Fruit fly (Drosophila melanogaster): Measurements from ENCODE around the gene CG12795.

The CG12795 gene

dm6 chr2L:3478034-3478880, 26.0 kb downstream of the CG12795 start, which contains the start of gene Thor (continued):
- peak; percentile 54; the same call in 2 of the 3 replicates for TF ChIP-seq z (GFP tag; IDR thresholded peaks at IDR 0.05)
- no peak for TF ChIP-seq CG9437 (GFP tag; optimal IDR thresholded peaks at IDR 0.05)
- TF ChIP-seq CG7271 (tag; optimal IDR thresholded peaks at IDR 0.05), result no peak
- peak; percentile 87 for TF ChIP-seq vvl (GFP tag; IDR thresholded peaks at IDR 0.05)
- TF ChIP-seq CG11560 (tag; IDR thresholded peaks at IDR 0.05), result no peak
- TF ChIP-seq Dbx (GFP tag; IDR thresholded peaks at IDR 0.05), result peak; percentile 84
- peak; percentile 75 for TF ChIP-seq CG33557 (GFP tag; optimal IDR thresholded peaks at IDR 0.05)
- peak; percentile 81 for TF ChIP-seq aop (GFP tag; IDR thresholded peaks at IDR 0.05)
- no peak for TF ChIP-seq Oaz (GFP tag; IDR thresholded peaks at IDR 0.05)
- TF ChIP-seq CG12236 (GFP tag; optimal IDR thresholded peaks at IDR 0.05), result peak; percentile 46
- TF ChIP-seq Elba2 (GFP tag; optimal IDR thresholded peaks at IDR 0.05), result no peak
- TF ChIP-seq Ravus (GFP tag; IDR thresholded peaks at IDR 0.05), result no peak
- peak; percentile 21 for TF ChIP-seq CG10274 (GFP tag; optimal IDR thresholded peaks at IDR 0.05)
- TF ChIP-seq trem (tag; optimal IDR thresholded peaks at IDR 0.05), result peak; percentile 24
- TF ChIP-seq maf-S (GFP tag; optimal IDR thresholded peaks at IDR 0.05), result peak; percentile 44
- peak; percentile 82 for TF ChIP-seq wek (GFP tag; optimal IDR thresholded peaks at IDR 0.05)
- TF ChIP-seq CG17385 (GFP tag; optimal IDR thresholded peaks at IDR 0.05), result peak; percentile 63
- TF ChIP-seq seq (GFP tag; IDR thresholded peaks at IDR 0.05), result peak; percentile 86
- TF ChIP-seq CG12071 (GFP tag; optimal IDR thresholded peaks at IDR 0.05), result peak; percentile 73
- peak; percentile 58 for TF ChIP-seq disco-r (GFP tag; optimal IDR thresholded peaks at IDR 0.05)
- TF ChIP-seq gsb-n (tag; optimal IDR thresholded peaks at IDR 0.05), result peak; percentile 31
- TF ChIP-seq CG34224 (GFP tag; IDR thresholded peaks at IDR 0.05; ENCODE audit: partially characterized antibody), result peak; percentile 61; the same call in 2 of the 3 replicates
- TF ChIP-seq sens-2 (GFP tag; IDR thresholded peaks at IDR 0.05), result 0 out of 2 replicates have a peak, but pooled peaks have one; percentile 63
- TF ChIP-seq fru (optimal IDR thresholded peaks at IDR 0.05), result no peak
- TF ChIP-seq CG4730 (GFP tag; IDR thresholded peaks at IDR 0.05), result peak; percentile 31; the same call in 1 of the 2 replicates
- peak; percentile 22 for TF ChIP-seq Nf-YB (GFP tag; optimal IDR thresholded peaks at IDR 0.05)
- peak; percentile 72 for TF ChIP-seq CG9876 (GFP tag; optimal IDR thresholded peaks at IDR 0.05)
- TF ChIP-seq chn (GFP tag; optimal IDR thresholded peaks at IDR 0.05), result peak; percentile 64
- peak; percentile 36 to 74 for TF ChIP-seq dpn (GFP tag; optimal IDR thresholded peaks at IDR 0.05)
- peak; percentile 52 for TF ChIP-seq ato (GFP tag; IDR thresholded peaks at IDR 0.05; ENCODE audit: partially characterized antibody)
- TF ChIP-seq Spps (tag; optimal IDR thresholded peaks at IDR 0.05), result peak; percentile 21
- peak; percentile 86 for TF ChIP-seq lilli (GFP tag; optimal IDR thresholded peaks at IDR 0.05)
- peak; percentile 78; the same call in 2 of the 3 replicates for TF ChIP-seq so (GFP tag; IDR thresholded peaks at IDR 0.05)
- TF ChIP-seq slou (GFP tag; optimal IDR thresholded peaks at IDR 0.05), result peak; percentile 14
- peak; percentile 33 for TF ChIP-seq CG12391 (tag; optimal IDR thresholded peaks at IDR 0.05)
- TF ChIP-seq ci (GFP tag; IDR thresholded peaks at IDR 0.05), result peak; percentile 93
- TF ChIP-seq Atf6 (GFP tag; IDR thresholded peaks at IDR 0.05), result peak; percentile 79
- TF ChIP-seq tgo (GFP tag; IDR thresholded peaks at IDR 0.05), result no peak
- peak; percentile 36 to 45 for TF ChIP-seq chif (GFP tag; optimal IDR thresholded peaks at IDR 0.05)
- peak; percentile 49 for TF ChIP-seq Max (GFP tag; optimal IDR thresholded peaks at IDR 0.05)
- peak; percentile 67 for TF ChIP-seq CG3281 (GFP tag; optimal IDR thresholded peaks at IDR 0.05)
- peak; percentile 77 for TF ChIP-seq bcd (GFP tag; optimal IDR thresholded peaks at IDR 0.05)
- peak; percentile 67 for TF ChIP-seq CG33213 (GFP tag; optimal IDR thresholded peaks at IDR 0.05)
- peak; percentile 40 for TF ChIP-seq grn (GFP tag; optimal IDR thresholded peaks at IDR 0.05)
- peak; percentile 19 for TF ChIP-seq CG8359 (GFP tag; optimal IDR thresholded peaks at IDR 0.05; ENCODE audit: borderline replicate concordance)
- TF ChIP-seq dati (GFP tag; IDR thresholded peaks at IDR 0.05), result peak; percentile 69
- TF ChIP-seq caup (GFP tag; optimal IDR thresholded peaks at IDR 0.05; ENCODE audit: severe bottlenecking), result peak; percentile 91
- TF ChIP-seq gem (tag; optimal IDR thresholded peaks at IDR 0.05), result peak; percentile 17
- TF ChIP-seq CG15601 (tag; optimal IDR thresholded peaks at IDR 0.05), result peak; percentile 36
